Worm (Caenorhabditis elegans) whole organism, young adult: ENCODE data around the gene algn-1.

Experiments
- B0336.3 ChIP-seq: fragments of 200-800 bp; sonication (Bioruptor generic); IDR thresholded peaks from 2 replicates; pipeline ENCODE4 v1.3.6; 2022; ENCODE audit warnings: missing genetic modification characterization, missing compliant biosample characterization
- F57A8.1 ChIP-seq: fragments of 200-800 bp; sonication (Bioruptor generic); optimal IDR thresholded peaks from 2 replicates; lab custom pipeline; 2018; ENCODE audit warnings: mild to moderate bottlenecking, missing genetic modification characterization, moderate library complexity, missing compliant biosample characterization
- dpff-1 ChIP-seq: sonication (generic microtip); optimal IDR thresholded peaks from 2 replicates; lab custom pipeline; 2017; ENCODE audit warnings: mild to moderate bottlenecking, missing genetic modification characterization, missing compliant biosample characterization
- dpl-1 ChIP-seq: fragments of 150-350 bp; optimal IDR thresholded peaks from 2 replicates; lab custom pipeline; 2014; ENCODE audit warnings: missing biosample characterization, missing genetic modification reagents, missing genetic modification characterization
- lir-1 ChIP-seq: fragments of 200-800 bp; sonication (Bioruptor generic); conservative IDR thresholded peaks from 2 replicates; pipeline ENCODE4 v1.3.6; 2022; ENCODE audit warnings: missing genetic modification reagents, missing genetic modification characterization, missing compliant biosample characterization
- rec-8 ChIP-seq, 2 experiments: sonication (generic microtip); optimal IDR thresholded peaks; 2 replicates each; lab custom pipeline; 2016; ENCODE audit warnings: mild to moderate bottlenecking in 2 of 2, missing genetic modification characterization in 2 of 2, missing genetic modification reagents in 2 of 2, missing genotype in 2 of 2, missing biosample characterization in 1 of 2, missing compliant biosample characterization in 1 of 2, moderate library complexity in 1 of 2
- somi-1 ChIP-seq: fragments of 200-800 bp; sonication (Bioruptor generic); optimal IDR thresholded peaks from 2 replicates; lab custom pipeline; 2018; ENCODE audit warnings: mild to moderate bottlenecking, missing genetic modification characterization, missing compliant biosample characterization

DNA sequence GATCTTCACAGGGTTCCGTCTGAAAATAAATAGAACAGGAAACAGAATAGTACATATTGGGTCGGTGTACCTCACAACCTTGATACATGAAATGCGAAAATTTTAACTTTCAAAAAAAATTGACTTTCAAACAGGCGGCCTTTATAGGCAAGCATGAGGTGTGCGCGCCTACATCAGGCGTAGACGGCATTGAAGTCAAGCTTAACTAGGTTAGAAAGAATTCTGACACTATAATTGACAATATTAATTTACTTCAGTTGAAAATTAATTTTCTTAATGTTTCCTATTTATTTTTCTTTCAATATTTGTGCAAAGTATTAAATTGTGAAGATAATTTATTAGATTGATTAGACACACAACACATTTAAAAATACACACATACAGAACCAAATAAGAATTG, 48.0 kb upstream of the algn-1 start, which contains the start of gene C05D11.5:
- TF ChIP-seq dpff-1 (tag; lab: Kevin White, UChicago) (no peak), F57A8.1 (GFP tag; lab: Kevin White, UChicago) (no peak), rec-8 (tag; optimal IDR thresholded peaks at IDR 0.05; lab: Kevin White, UChicago) (no peak), B0336.3 (GFP tag; lab: Robert Waterston, UW) (no peak), somi-1 (GFP tag; lab: Kevin White, UChicago) (no peak), lir-1 (GFP tag; lab: Robert Waterston, UW) (no peak), dpl-1 (GFP tag; lab: Kevin White, UChicago) (no peak)
